Worm (Caenorhabditis elegans) whole organism, L3 larva: Measurements from ENCODE around the gene srxa-9.

Source experiments
- aly-2 ChIP-seq: fragments of 150-350 bp; optimal IDR thresholded peaks from 2 replicates; lab custom pipeline; 2014; ENCODE audit warnings: missing biosample characterization, missing genetic modification characterization
- elt-2 ChIP-seq: sonication (generic microtip); optimal IDR thresholded peaks from 2 replicates; lab custom pipeline; 2016; ENCODE audit warnings: missing genetic modification reagents, mild to moderate bottlenecking, missing genetic modification characterization, missing compliant biosample characterization
- nfya-1 ChIP-seq: sonication (generic microtip); optimal IDR thresholded peaks from 2 replicates; lab custom pipeline; 2017; ENCODE audit warnings: missing genetic modification characterization, mild to moderate bottlenecking, missing compliant biosample characterization, antibody characterized with exemption, moderate library complexity; ENCODE audit not compliant: insufficient read depth
- ztf-11 ChIP-seq: fragments of 150-350 bp; optimal IDR thresholded peaks from 2 replicates; lab custom pipeline; 2014; ENCODE audit warnings: missing biosample characterization, missing genetic modification characterization

The srxa-9 gene

ce11 chrX:15799595-15799994 is 52.8 kb downstream of the srxa-9 start, which contains the start of gene Y7A5A.6:
Gene Y7A5A.6, minus strand, starts transcription at chrX:15799695.
- TF ChIP-seq ztf-11 (tag; lab: Kevin White, UChicago) (no peak), aly-2 (tag; lab: Kevin White, UChicago) (no peak), elt-2 (tag; lab: Kevin White, UChicago) (peak; percentile 50), nfya-1 (no peak)
